Fruit fly (Drosophila melanogaster): Measurements from ENCODE around the gene CG31688.
A peak's percentile ranks its signal among the peaks of the same experiment; 100 is the strongest.

CG31688 gene

DNA sequence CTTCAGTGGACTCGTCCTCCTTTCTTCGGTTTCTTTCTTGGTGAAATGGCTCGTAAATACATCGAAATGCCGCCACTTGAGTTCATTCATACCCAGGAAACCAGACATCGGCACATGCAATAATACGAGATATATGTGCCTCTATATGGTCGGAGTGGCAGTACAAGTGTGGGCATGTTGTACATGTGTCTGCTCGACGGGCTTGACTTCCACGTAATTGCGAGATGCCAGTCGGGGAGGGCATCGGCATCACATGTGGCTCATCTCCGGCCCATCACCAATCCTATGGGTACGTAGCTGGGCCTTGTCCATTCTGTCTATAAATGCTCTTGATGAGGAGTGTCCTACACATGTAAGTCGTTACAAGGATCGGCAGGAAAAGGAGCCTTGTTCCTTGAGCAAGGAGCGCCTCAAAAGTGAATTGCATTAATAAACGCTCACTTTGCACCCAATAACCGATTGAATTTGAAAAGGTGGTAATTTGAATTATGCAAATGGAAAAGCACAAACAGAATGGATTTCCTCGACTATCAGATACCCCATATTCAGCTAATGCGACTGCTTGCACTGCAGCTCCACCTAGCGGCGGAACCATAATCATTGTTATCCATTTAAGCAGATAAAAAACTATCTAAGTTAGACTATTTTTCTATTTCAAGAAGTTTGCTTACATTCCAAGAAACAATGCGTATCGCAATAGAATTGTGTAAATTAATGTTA is 55.3 kb downstream of the CG31688 start:
- no peak for TF ChIP-seq tai (GFP tag; optimal IDR thresholded peaks at IDR 0.05)
- TF ChIP-seq Dif (GFP tag; optimal IDR thresholded peaks at IDR 0.05; ENCODE audit: partially characterized antibody), result no peak
- no peak for TF ChIP-seq dsf (GFP tag; optimal IDR thresholded peaks at IDR 0.05; ENCODE audit: borderline replicate concordance)
- no peak for TF ChIP-seq GATAd (GFP tag; optimal IDR thresholded peaks at IDR 0.05)
- no peak for TF ChIP-seq N (GFP tag; optimal IDR thresholded peaks at IDR 0.05)
- no peak for TF ChIP-seq Vsx2 (GFP tag; optimal IDR thresholded peaks at IDR 0.05; ENCODE audit: partially characterized antibody)

DNA sequence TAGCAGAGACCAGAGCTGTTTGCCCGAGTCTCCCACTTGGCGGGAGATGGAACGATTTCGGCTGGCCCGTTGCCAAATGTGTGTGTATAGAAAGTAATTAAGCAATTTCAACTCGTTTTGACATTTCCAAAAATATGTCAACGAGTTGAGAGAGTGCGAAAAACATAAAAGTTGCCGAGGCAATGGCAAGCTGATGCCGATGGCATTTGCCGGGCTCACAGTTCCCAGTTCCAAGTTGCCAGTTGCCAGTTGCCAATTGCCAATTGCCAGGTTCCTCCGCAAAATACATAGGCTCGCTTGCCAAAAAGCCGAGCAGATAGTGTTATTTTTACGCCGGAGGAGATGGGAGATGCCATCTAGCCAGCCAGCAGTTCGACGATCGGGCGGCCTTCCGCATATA is 57.6 kb downstream of the CG31688 start:
- no peak for TF ChIP-seq Sp1 (GFP tag; optimal IDR thresholded peaks at IDR 0.05)
- TF ChIP-seq CrebA (GFP tag; optimal IDR thresholded peaks at IDR 0.05; ENCODE audit: borderline replicate concordance), result no peak
- no peak for TF ChIP-seq Vsx2 (GFP tag; optimal IDR thresholded peaks at IDR 0.05; ENCODE audit: partially characterized antibody)
- no peak for TF ChIP-seq sage (GFP tag; optimal IDR thresholded peaks at IDR 0.05)
- no peak for TF ChIP-seq lola (GFP tag; optimal IDR thresholded peaks at IDR 0.05)
- no peak for TF ChIP-seq dmrt93B (GFP tag; optimal IDR thresholded peaks at IDR 0.05)
- TF ChIP-seq fru (GFP tag; optimal IDR thresholded peaks at IDR 0.05), result no peak
- no peak for TF ChIP-seq tai (GFP tag; optimal IDR thresholded peaks at IDR 0.05)
- TF ChIP-seq CG32264 (GFP tag; optimal IDR thresholded peaks at IDR 0.05), result no peak
- no peak for TF ChIP-seq dsf (GFP tag; optimal IDR thresholded peaks at IDR 0.05; ENCODE audit: borderline replicate concordance)
- no peak for TF ChIP-seq N (GFP tag; optimal IDR thresholded peaks at IDR 0.05)
- no peak for TF ChIP-seq ey (GFP tag; optimal IDR thresholded peaks at IDR 0.05)
- TF ChIP-seq Hr78 (GFP tag; optimal IDR thresholded peaks at IDR 0.05), result no peak
- TF ChIP-seq dl (GFP tag; optimal IDR thresholded peaks at IDR 0.05; ENCODE audit: insufficient read depth in 1 of 2, partially characterized antibody in 2 of 2), result no peak
- TF ChIP-seq sv (GFP tag; optimal IDR thresholded peaks at IDR 0.05), result no peak
- TF ChIP-seq Jra (GFP tag; optimal IDR thresholded peaks at IDR 0.05), result no peak
- no peak for TF ChIP-seq Mio (GFP tag; optimal IDR thresholded peaks at IDR 0.05)
- TF ChIP-seq OdsH (GFP tag; optimal IDR thresholded peaks at IDR 0.05), result no peak
- no peak for TF ChIP-seq foxo (GFP tag; optimal IDR thresholded peaks at IDR 0.05)

DNA sequence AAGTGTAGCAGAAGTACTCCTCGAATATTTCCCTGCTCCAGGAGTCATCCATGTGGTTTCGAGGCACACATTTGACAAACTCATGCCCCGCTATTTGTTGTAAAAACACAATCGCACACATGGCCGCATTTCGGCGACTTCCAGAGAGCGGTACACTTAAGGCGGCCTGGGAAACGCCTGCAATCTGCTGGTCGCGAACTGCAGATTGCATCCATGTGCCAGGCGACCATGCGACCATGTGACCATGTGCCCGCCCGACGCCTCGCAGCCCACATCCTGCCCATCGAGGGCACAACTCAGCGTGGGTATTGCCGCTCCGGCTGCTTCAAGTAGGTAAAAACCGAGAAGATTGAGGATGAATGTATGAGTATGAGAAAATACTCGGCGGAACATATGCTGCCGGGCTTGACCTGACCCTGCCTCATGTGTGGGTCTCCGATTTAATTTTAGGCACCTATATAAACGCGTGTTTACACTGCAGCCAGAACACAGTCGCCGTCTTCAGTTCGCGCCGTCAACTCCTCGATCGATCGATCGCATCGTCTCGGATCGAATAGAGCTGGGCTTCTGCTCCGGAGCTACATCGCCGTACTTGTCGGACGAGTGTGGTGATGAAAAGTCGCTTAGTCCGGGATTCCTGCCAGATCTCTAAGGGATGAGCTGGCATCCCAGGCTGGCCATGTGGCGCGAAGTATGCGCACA is 60.2 kb downstream of the CG31688 start:
- TF ChIP-seq Hnf4 (GFP tag; optimal IDR thresholded peaks at IDR 0.05) (no peak), CG9705 (GFP tag; optimal IDR thresholded peaks at IDR 0.05) (no peak), CrebA (GFP tag; optimal IDR thresholded peaks at IDR 0.05; ENCODE audit: borderline replicate concordance) (no peak), jim (GFP tag; optimal IDR thresholded peaks at IDR 0.05) (no peak), Hr83 (GFP tag; optimal IDR thresholded peaks at IDR 0.05; ENCODE audit: poor library complexity, severe bottlenecking) (no peak), psq (GFP tag; optimal IDR thresholded peaks at IDR 0.05) (no peak), ey (GFP tag; optimal IDR thresholded peaks at IDR 0.05) (no peak), br (GFP tag; optimal IDR thresholded peaks at IDR 0.05) (no peak)

DNA sequence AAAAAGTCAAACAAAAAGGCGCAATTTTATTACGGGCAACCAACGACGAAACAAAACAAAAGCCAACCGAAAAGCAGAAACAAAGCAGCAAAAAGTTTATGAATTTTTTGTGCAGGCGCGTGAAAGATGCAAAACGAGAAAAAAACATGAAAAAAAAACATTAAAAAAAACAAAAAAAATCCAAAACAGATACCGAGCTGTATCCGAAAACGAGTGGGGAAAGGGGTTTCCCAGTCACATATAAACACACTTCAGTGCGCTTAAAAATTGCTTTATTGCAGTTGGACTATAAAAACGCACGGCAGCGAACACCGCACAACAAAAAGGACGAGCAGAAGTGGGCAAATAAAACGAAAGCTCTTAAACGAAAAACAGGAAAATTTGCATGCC is 60.7 kb downstream of the CG31688 start:
- TF ChIP-seq pan (optimal IDR thresholded peaks at IDR 0.05), result no peak
- TF ChIP-seq Sp1 (GFP tag; optimal IDR thresholded peaks at IDR 0.05), result peak; percentile 31

dm6 chr2L:20487723-20488122 is 61.7 kb downstream of the CG31688 start:
- TF ChIP-seq ey (GFP tag; optimal IDR thresholded peaks at IDR 0.05), result no peak
- no peak for TF ChIP-seq rgr (GFP tag; optimal IDR thresholded peaks at IDR 0.05)
- TF ChIP-seq Rel (GFP tag; optimal IDR thresholded peaks at IDR 0.05), result no peak
- no peak for TF ChIP-seq Rel (tag; optimal IDR thresholded peaks at IDR 0.05)
- no peak for TF ChIP-seq Abd-B (GFP tag; optimal IDR thresholded peaks at IDR 0.05)
- TF ChIP-seq h (GFP tag; optimal IDR thresholded peaks at IDR 0.05), result no peak
- no peak for TF ChIP-seq Sp1 (GFP tag; optimal IDR thresholded peaks at IDR 0.05)
- no peak for TF ChIP-seq fru (GFP tag; optimal IDR thresholded peaks at IDR 0.05)
- TF ChIP-seq CrebA (GFP tag; optimal IDR thresholded peaks at IDR 0.05; ENCODE audit: borderline replicate concordance), result no peak
- no peak for TF ChIP-seq tai (GFP tag; optimal IDR thresholded peaks at IDR 0.05)
- TF ChIP-seq dsf (GFP tag; optimal IDR thresholded peaks at IDR 0.05; ENCODE audit: borderline replicate concordance), result no peak
- no peak for TF ChIP-seq Dif (GFP tag; optimal IDR thresholded peaks at IDR 0.05; ENCODE audit: partially characterized antibody)
- no peak for TF ChIP-seq Jra (GFP tag; optimal IDR thresholded peaks at IDR 0.05)
- no peak for TF ChIP-seq sv (GFP tag; optimal IDR thresholded peaks at IDR 0.05)
- no peak for TF ChIP-seq psq (GFP tag; optimal IDR thresholded peaks at IDR 0.05)
- TF ChIP-seq usp (GFP tag; optimal IDR thresholded peaks at IDR 0.05), result no peak
- no peak for TF ChIP-seq GATAd (GFP tag; optimal IDR thresholded peaks at IDR 0.05)
- TF ChIP-seq woc (GFP tag; optimal IDR thresholded peaks at IDR 0.05), result no peak
- TF ChIP-seq br (GFP tag; optimal IDR thresholded peaks at IDR 0.05), result no peak
- TF ChIP-seq Mio (GFP tag; optimal IDR thresholded peaks at IDR 0.05), result no peak

Measured in whole organism, wandering third instar larva.